Fruit fly (Drosophila melanogaster) whole organism, embryonic: ENCODE data around the gene CG10019.

Source experiments
- Sin3A ChIP-seq: fragments of >200 bp; optimal IDR thresholded peaks from 2 replicates; lab custom pipeline; 2018
- tll ChIP-seq, 2 experiments: fragments of 200-800 bp in 1 of 2; fragments of >200 bp in 1 of 2; sonication (Bioruptor generic) in 1 of 2; optimal IDR thresholded peaks; 2 replicates each; lab custom pipeline; 2017 to 2019; ENCODE audit warnings: missing biosample characterization in 2 of 2, missing genetic modification characterization in 2 of 2, mild to moderate bottlenecking in 1 of 2, moderate library complexity in 1 of 2

DNA sequence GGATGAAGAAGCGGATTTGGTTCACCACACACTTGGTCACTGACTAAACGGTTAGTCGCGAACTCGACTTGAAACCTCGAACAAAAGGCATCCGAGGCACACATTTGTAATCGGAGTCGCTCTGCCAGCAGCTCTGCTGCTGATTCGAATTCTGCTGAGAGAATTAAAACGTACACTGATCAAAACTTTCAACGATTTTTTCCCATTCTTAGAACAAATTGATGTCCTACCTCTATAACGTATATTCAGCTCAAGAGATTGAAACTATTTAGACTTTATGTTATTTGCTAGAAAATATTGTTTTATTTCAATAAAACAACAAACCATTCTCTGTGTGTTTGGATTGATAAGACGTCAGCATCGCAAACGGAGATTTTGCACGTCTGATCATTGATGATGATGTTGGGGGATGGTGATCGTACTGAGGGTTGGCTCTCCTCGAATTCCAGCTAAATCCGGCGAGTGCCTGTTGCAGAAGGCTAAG lies 24.8 kb upstream of the CG10019 start, which contains the start of gene CG31778:
- TF ChIP-seq Sin3A (lab: Kevin White, UChicago), result no peak
- no peak for TF ChIP-seq tll (GFP tag; optimal IDR thresholded peaks at IDR 0.05; lab: Kevin White, UChicago)
